Fruit fly (Drosophila melanogaster): Measurements from ENCODE around the gene ATPsynB.

ATPsynB gene

DNA sequence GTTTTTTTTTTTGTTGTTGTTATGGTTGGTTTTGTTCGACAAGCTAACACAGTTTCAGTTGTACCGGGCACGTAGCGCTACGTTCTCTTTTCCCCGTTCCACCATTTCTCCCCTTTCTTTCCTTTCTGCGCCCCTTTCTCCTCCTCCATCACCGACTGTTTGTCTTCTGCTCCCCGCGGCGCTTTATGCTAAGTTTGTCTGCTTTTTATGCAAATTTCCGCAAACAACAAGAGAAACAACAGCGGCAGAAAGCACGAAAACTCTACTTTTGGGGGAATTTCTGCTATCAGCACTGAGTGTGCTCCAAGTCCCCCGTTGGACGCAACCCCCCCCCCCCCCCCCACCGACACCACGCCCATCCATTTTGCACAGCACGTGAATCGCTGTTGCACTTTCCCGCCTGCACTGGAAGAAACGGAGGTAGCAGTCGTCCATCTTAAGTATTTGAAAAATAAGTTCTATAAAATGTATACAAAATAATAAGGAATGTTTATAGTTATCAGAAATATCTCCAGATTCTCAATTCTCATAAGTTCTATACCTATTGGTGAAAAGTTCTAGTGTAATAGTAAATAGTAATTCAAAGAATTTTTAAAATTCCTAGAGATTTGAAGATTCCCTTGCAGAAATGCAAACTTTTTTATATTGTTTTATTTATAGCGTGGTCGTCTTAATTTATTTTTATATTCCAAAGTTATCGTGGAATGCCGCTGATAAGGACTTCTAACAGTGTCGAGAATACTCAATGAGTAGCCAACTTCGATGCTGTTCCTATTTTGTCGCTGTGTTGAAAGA lies 35.3 kb downstream of the ATPsynB start:
- TF ChIP-seq CG17801 (GFP tag; optimal IDR thresholded peaks at IDR 0.05; ENCODE audit: partially characterized antibody) = no peak

DNA sequence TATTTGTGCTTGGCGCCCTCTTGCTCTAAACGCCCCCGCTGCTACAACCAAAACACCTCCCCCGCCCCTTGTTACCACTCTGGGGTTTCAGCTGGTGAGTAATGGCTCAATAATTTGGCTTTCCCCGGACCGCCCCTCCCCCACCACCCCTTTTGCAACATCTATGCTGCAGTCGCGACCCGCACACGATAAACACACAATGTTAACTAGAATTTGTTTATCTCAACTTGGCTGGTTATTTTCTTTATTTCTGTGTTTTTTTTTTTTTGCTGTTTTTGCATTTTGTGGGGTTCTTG lies 35.9 kb downstream of the ATPsynB start:
- no peak for TF ChIP-seq CG17801 (GFP tag; optimal IDR thresholded peaks at IDR 0.05; ENCODE audit: partially characterized antibody)

DNA sequence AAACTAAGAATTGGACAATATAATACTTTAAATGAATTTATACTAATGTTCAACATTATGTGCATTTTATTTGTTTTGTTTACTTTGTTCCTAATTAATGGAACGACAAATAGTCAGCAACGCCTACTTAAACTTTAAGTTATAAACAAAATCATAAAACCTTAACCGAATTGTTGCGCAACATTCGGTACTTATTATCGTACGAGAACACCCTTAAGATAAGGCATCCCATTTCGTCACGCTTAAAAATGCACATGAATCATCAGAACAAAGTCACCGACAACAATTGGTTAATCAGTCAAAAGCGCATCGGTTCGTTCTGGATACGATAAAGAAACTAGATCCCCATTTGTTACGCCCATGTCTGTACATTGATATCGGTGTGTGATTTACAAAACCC lies 36.6 kb downstream of the ATPsynB start:
- no peak for TF ChIP-seq CG17801 (GFP tag; optimal IDR thresholded peaks at IDR 0.05; ENCODE audit: partially characterized antibody)

DNA sequence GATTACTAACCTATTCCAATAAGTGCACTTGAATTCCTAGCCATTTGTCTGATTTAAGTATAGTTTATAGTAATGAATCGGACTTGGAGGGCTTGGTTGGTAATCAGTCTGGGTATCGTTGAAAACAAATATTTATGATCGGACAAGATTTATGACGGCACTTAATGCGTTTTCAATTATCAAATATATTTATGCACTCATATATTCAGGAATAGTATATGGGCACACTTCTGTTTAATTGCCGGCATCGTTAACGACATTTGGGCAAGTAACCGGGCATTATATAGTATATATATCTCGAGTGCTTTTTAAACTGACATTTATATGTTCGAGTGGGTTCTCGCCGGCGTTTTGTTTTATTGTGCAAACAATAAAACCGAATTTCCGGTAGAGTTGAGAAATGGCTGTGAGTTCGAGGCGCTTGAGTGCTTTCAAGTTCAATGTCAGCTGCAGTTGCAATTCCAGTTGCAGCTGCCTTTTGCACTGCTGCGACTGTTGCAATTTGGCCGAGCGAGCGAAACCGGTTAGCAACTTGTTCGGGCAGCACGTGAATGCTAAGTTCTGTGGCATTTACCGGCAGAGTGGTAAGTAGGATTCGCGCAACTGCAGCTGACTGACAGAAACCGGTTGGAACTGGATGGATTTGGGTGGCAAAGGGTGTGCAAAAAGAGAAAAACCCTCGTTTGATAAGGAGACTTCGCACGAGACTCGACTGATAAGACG lies 38.0 kb downstream of the ATPsynB start:
- no peak for TF ChIP-seq CG17801 (GFP tag; optimal IDR thresholded peaks at IDR 0.05; ENCODE audit: partially characterized antibody)

DNA sequence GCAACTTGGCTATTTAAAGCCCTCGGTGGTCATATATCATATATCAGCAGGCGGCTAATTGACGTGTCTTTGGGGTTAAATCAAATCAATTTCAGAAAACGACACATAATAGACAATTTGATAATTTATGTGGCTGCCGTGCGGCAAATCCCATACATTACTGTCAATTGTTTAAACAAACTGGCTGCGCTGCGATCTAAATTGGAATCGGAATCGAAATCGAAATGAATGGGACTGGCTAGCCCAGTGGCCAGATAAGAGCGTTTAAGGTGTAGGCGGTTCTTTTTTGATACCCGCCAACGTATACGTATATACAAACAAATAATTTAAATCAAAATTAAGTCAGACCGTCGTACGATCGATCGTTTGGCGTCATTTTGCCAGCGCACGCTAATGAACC lies 38.6 kb downstream of the ATPsynB start:
- TF ChIP-seq CG17801 (GFP tag; optimal IDR thresholded peaks at IDR 0.05; ENCODE audit: partially characterized antibody) = no peak

DNA sequence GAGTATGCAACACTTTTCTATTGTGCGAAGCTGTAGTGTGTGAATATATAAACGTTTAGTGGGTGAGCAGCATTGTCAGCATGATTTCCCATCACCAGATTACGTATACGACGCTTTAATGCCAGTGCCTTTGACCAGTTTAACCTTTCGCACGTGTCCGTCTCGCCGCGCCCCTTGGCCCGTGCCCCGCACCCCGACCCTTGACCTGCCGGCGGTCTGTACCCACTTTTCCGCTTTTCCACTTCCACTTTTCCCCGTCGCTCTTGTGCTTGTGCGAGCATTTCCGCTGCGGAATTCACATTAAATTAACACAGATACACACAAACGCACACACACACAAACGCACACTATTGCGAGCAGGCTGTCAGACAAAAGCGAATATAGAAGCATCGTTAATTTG lies 45.9 kb downstream of the ATPsynB start:
- TF ChIP-seq CG17801 (GFP tag; optimal IDR thresholded peaks at IDR 0.05; ENCODE audit: partially characterized antibody) = no peak

DNA sequence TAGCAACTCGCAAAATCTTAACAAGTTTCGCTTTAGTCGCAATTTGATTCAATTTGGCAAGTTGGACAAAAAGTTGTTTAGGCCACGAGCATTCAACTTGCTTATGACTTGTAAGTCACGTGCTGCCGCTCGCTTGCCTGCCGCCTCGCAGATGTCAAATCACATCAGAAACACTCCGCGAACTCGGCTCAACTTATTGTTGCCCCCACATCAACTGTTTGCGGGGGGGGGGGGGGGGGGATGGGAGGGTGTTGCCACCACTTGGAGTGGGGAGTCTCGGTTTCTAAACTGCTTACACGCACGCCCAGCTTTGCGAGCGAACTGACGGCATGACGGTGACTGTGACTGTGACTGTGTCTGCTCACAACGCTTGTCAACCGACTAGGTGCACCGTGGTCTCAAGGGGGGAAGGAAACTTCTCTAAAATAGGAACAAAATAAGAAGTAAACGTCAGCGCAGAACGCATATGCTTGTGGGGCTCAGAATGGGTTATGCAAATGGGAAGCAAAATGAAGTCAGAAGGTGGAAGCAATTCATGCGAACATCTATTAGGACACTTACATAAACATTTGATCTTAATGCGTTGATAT lies 47.1 kb downstream of the ATPsynB start:
- no peak for TF ChIP-seq CG17801 (GFP tag; optimal IDR thresholded peaks at IDR 0.05; ENCODE audit: partially characterized antibody)
